Worm (Caenorhabditis elegans) whole organism, L2 larva: Measurements from ENCODE around the gene cyp-35A4.

Experiments
- F13H6.1 ChIP-seq: sonication (generic microtip); optimal IDR thresholded peaks from 2 replicates; lab custom pipeline; 2016; ENCODE audit warnings: missing genetic modification characterization, missing compliant biosample characterization
- R02D3.7 ChIP-seq: fragments of 150-350 bp; optimal IDR thresholded peaks from 2 replicates; lab custom pipeline; 2014; ENCODE audit warnings: missing biosample characterization, missing genetic modification characterization
- lin-13 ChIP-seq: fragments of 150-350 bp; optimal IDR thresholded peaks from 2 replicates; lab custom pipeline; 2014; ENCODE audit warnings: missing biosample characterization, missing genetic modification reagents, missing genetic modification characterization
- mbf-1 ChIP-seq: sonication (generic microtip); optimal IDR thresholded peaks from 2 replicates; lab custom pipeline; 2017; ENCODE audit warnings: missing biosample characterization, missing genetic modification characterization
- nhr-11 ChIP-seq: fragments of 150-350 bp; optimal IDR thresholded peaks from 2 replicates; lab custom pipeline; 2014; ENCODE audit warnings: missing biosample characterization, missing genetic modification characterization
- nhr-23 ChIP-seq: fragments of 150-350 bp; optimal IDR thresholded peaks from 2 replicates; lab custom pipeline; 2014; ENCODE audit warnings: missing biosample characterization, missing genetic modification reagents, missing genetic modification characterization
- nhr-77 ChIP-seq: fragments of 150-350 bp; optimal IDR thresholded peaks from 2 replicates; lab custom pipeline; 2014; ENCODE audit warnings: missing biosample characterization, missing genetic modification characterization
- snpc-4 ChIP-seq: fragments of 150-350 bp; optimal IDR thresholded peaks from 2 replicates; lab custom pipeline; 2014; ENCODE audit warnings: missing biosample characterization, missing genetic modification characterization
- unc-62 ChIP-seq: fragments of 150-350 bp; optimal IDR thresholded peaks from 2 replicates; lab custom pipeline; 2014; ENCODE audit warnings: missing biosample characterization, missing genetic modification reagents, missing genetic modification characterization
- ztf-11 ChIP-seq: sonication (generic microtip); optimal IDR thresholded peaks from 2 replicates; lab custom pipeline; 2017; ENCODE audit warnings: missing biosample characterization, missing genetic modification characterization

ce11 chrV:4021776-4022175, 9.6 kb upstream of the cyp-35A4 start, which contains the start of gene K09D9.14:
- no peak for TF ChIP-seq ztf-11 (tag; lab: Kevin White, UChicago)
- TF ChIP-seq R02D3.7 (tag; lab: Kevin White, UChicago), result no peak
- no peak for TF ChIP-seq lin-13
- no peak for TF ChIP-seq mbf-1 (tag; lab: Kevin White, UChicago)
- TF ChIP-seq nhr-11 (tag; lab: Kevin White, UChicago), result no peak
- no peak for TF ChIP-seq nhr-23 (tag; lab: Kevin White, UChicago)
- TF ChIP-seq nhr-77 (tag; lab: Kevin White, UChicago), result no peak
- TF ChIP-seq snpc-4, result no peak
- TF ChIP-seq unc-62, result no peak
- TF ChIP-seq F13H6.1 (tag; lab: Kevin White, UChicago), result no peak
